Worm (Caenorhabditis elegans): Measurements from ENCODE around the gene htz-1.

htz-1 gene

ce11 chrIV:4403870-4404269 lies 42.1 kb upstream of the htz-1 start (continued):
- TF ChIP-seq attf-4 (tag; optimal IDR thresholded peaks at IDR 0.05), result no peak
- no peak for TF ChIP-seq ceh-62 (tag; optimal IDR thresholded peaks at IDR 0.05)
- no peak for TF ChIP-seq pha-4 (GFP tag; IDR thresholded peaks at IDR 0.05)
- TF ChIP-seq pha-4 (tag; optimal IDR thresholded peaks at IDR 0.05), result no peak
- TF ChIP-seq aha-1 (tag), result no peak
- TF ChIP-seq zip-2 (tag; optimal IDR thresholded peaks at IDR 0.05), result no peak
- TF ChIP-seq pqm-1 (tag; optimal IDR thresholded peaks at IDR 0.05), result no peak
- TF ChIP-seq F26F4.8 (GFP tag; conservative IDR thresholded peaks at IDR 0.05), result no peak
- TF ChIP-seq zag-1 (tag; optimal IDR thresholded peaks at IDR 0.05), result no peak
- no peak for TF ChIP-seq vab-7 (GFP tag; IDR thresholded peaks at IDR 0.05)
- peak; percentile 3 for TF ChIP-seq nhr-28 (tag; optimal IDR thresholded peaks at IDR 0.05)
- no peak for TF ChIP-seq madf-5 (GFP tag; IDR thresholded peaks at IDR 0.05)
- no peak for TF ChIP-seq nhr-11 (tag; optimal IDR thresholded peaks at IDR 0.05)
- TF ChIP-seq snpc-4 (tag; optimal IDR thresholded peaks at IDR 0.05), result no peak
- TF ChIP-seq dmd-8 (GFP tag; IDR thresholded peaks at IDR 0.05), result no peak

ce11 chrIV:4405126-4405525 lies 40.9 kb upstream of the htz-1 start, which contains the start of gene Y24D9A.7:
Y24D9A.7 (minus strand) TSS chrIV:4405171.
- TF ChIP-seq mxl-3 (GFP tag; optimal IDR thresholded peaks at IDR 0.05) (no peak), hlh-30 (tag; optimal IDR thresholded peaks at IDR 0.05; ENCODE audit: insufficient read depth) (peak; percentile 93), nhr-28 (tag; optimal IDR thresholded peaks at IDR 0.05) (peak; percentile 56), duxl-1 (tag; optimal IDR thresholded peaks at IDR 0.05; ENCODE audit: poor library complexity) (no peak), dmd-6 (GFP tag; IDR thresholded peaks at IDR 0.05) (peak; percentile 58), mep-1 (tag; optimal IDR thresholded peaks at IDR 0.05) (peak; percentile 18), nhr-11 (tag; optimal IDR thresholded peaks at IDR 0.05) (peak; percentile 13), daf-16 (GFP tag; optimal IDR thresholded peaks at IDR 0.05) (peak in 1 of 2 experiments; percentile 18), daf-16 (tag; optimal IDR thresholded peaks at IDR 0.05) (peak; percentile 83), hlh-11 (tag; optimal IDR thresholded peaks at IDR 0.05) (peak; percentile 42), ctbp-1 (GFP tag; IDR thresholded peaks at IDR 0.05) (no peak), ztf-7 (tag; optimal IDR thresholded peaks at IDR 0.05) (no peak), hif-1 (tag; optimal IDR thresholded peaks at IDR 0.05) (peak in 1 of 2 experiments; percentile 2), dmd-8 (GFP tag; IDR thresholded peaks at IDR 0.05) (no peak), lin-29 (GFP tag; IDR thresholded peaks at IDR 0.05) (no peak), lsy-2 (tag; optimal IDR thresholded peaks at IDR 0.05) (peak in 1 of 2 experiments; percentile 29), hmg-1.1 (GFP tag; IDR thresholded peaks at IDR 0.05) (no peak), dve-1 (tag; optimal IDR thresholded peaks at IDR 0.05; ENCODE audit: insufficient read depth) (peak; percentile 54), dmd-9 (GFP tag; IDR thresholded peaks at IDR 0.05) (no peak), zag-1 (tag; optimal IDR thresholded peaks at IDR 0.05) (no peak), aly-2 (tag; optimal IDR thresholded peaks at IDR 0.05) (no peak), nhr-102 (tag; optimal IDR thresholded peaks at IDR 0.05) (peak; percentile 19)

ce11 chrIV:4406054-4406539 lies 39.9 kb upstream of the htz-1 start:
- TF ChIP-seq ceh-44 (GFP tag; IDR thresholded peaks at IDR 0.05) (0 out of 2 replicates have a peak, but pooled peaks have one; percentile 44), unc-130 (GFP tag; optimal IDR thresholded peaks at IDR 0.05) (no peak), jun-1 (tag; optimal IDR thresholded peaks at IDR 0.05) (peak; percentile 3), ztf-7 (tag; optimal IDR thresholded peaks at IDR 0.05) (no peak), F26F4.8 (GFP tag; conservative IDR thresholded peaks at IDR 0.05) (no peak), nhr-41 (GFP tag; IDR thresholded peaks at IDR 0.05) (peak; percentile 37; the same call in 1 of the 2 replicates), aly-2 (tag; optimal IDR thresholded peaks at IDR 0.05) (no peak), hlh-11 (tag; optimal IDR thresholded peaks at IDR 0.05) (peak; percentile 90), skn-1 (tag; optimal IDR thresholded peaks at IDR 0.05) (no peak), egl-43 (GFP tag; IDR thresholded peaks at IDR 0.05) (peak; percentile 61; the same call in 1 of the 2 replicates), mep-1 (tag; optimal IDR thresholded peaks at IDR 0.05) (peak; percentile 84), lsy-2 (tag; optimal IDR thresholded peaks at IDR 0.05) (peak; percentile 54 to 67), madf-9 (GFP tag; conservative IDR thresholded peaks at IDR 0.05) (0 out of 2 replicates have a peak, but pooled peaks have one; percentile 57), aha-1 (tag) (peak; percentile 96), nhr-48 (tag; optimal IDR thresholded peaks at IDR 0.05) (peak; percentile 59), nhr-6 (tag; optimal IDR thresholded peaks at IDR 0.05) (peak; percentile 44), lin-15B (tag; optimal IDR thresholded peaks at IDR 0.05) (no peak), ama-1 (optimal IDR thresholded peaks at IDR 0.05) (peak; percentile 40), hmg-1.1 (GFP tag; IDR thresholded peaks at IDR 0.05) (peak; percentile 45), lin-38 (GFP tag; IDR thresholded peaks at IDR 0.05) (peak; percentile 89), R02D3.7 (tag; optimal IDR thresholded peaks at IDR 0.05) (no peak), sdz-12 (GFP tag; optimal IDR thresholded peaks at IDR 0.05) (peak; percentile 58), nhr-237 (tag; optimal IDR thresholded peaks at IDR 0.05) (no peak), fos-1 (tag; optimal IDR thresholded peaks at IDR 0.05) (no peak)

All from whole organism, L4 larva.